Fruit fly (Drosophila melanogaster): ENCODE data around the gene CG31751.

Gene CG31751

DNA sequence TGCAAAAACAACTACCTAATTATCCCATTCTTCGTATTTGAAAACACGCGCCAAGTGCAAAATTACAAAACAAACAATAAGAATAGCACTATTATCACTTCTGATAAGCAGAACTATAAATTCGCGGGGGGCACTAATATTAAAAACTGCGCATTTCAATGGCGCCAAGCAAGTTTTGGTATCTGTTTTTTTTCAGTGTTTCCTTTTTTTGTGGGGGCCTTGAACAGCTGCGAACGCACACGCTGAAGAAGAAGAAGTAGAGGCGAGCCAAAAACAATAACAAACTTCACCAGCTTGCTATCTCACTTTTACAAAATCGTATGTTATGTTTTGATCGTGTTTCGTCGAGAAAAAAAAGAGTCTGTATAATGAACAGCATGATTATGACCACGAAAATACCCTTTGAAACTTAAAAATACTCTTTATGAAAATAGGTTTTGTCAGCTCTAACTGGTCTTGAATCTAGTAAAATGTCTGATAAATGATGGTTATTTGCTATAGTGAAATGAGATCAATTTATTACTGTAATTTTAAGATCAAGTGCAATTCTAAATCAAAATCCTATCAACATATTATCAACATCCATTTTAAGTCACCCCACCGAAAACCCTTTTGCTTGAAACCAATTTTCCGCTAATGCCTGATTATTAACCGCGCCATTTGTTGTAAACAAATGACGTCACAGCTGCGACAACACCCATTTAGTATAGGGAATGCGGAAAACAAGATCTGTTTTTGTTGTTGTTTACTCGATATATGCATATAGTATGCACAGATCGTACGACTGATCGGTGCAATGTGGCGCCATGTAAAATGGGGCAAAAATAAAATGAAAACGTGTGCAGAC lies 17.1 kb downstream of the CG31751 start (continued):
- no peak for TF ChIP-seq schlank (tag; optimal IDR thresholded peaks at IDR 0.05)
- TF ChIP-seq Rx (GFP tag; IDR thresholded peaks at IDR 0.05), result peak; percentile 52
- TF ChIP-seq stc (GFP tag; IDR thresholded peaks at IDR 0.05), result peak; percentile 33
- peak; percentile 46 for TF ChIP-seq grau (tag; optimal IDR thresholded peaks at IDR 0.05)
- no peak for TF ChIP-seq CG7963 (GFP tag; IDR thresholded peaks at IDR 0.05; ENCODE audit: partially characterized antibody)
- peak; percentile 54; the same call in 1 of the 2 replicates for TF ChIP-seq sisA (GFP tag; IDR thresholded peaks at IDR 0.05)
- TF ChIP-seq CG13296 (GFP tag; optimal IDR thresholded peaks at IDR 0.05), result peak; percentile 72
- peak; percentile 12 for TF ChIP-seq btn (GFP tag; optimal IDR thresholded peaks at IDR 0.05)
- peak; percentile 5 for TF ChIP-seq CG16815 (GFP tag; optimal IDR thresholded peaks at IDR 0.05)
- TF ChIP-seq NfI (GFP tag; optimal IDR thresholded peaks at IDR 0.05), result peak; percentile 77
- peak; percentile 48 for TF ChIP-seq Blimp-1 (GFP tag; optimal IDR thresholded peaks at IDR 0.05)
- peak; percentile 63 for TF ChIP-seq row (GFP tag; IDR thresholded peaks at IDR 0.05)
- peak; percentile 38 for TF ChIP-seq CG3163 (GFP tag; optimal IDR thresholded peaks at IDR 0.05)
- TF ChIP-seq Scr (GFP tag; IDR thresholded peaks at IDR 0.05; ENCODE audit: partially characterized antibody), result 0 out of 2 replicates have a peak, but pooled peaks have one; percentile 12
- no peak; the same call in 1 of the 2 replicates for TF ChIP-seq sim (GFP tag; IDR thresholded peaks at IDR 0.05)
- no peak for TF ChIP-seq yki (optimal IDR thresholded peaks at IDR 0.05)
- peak; percentile 53 for TF ChIP-seq CG32772 (GFP tag; IDR thresholded peaks at IDR 0.05)
- no peak for TF ChIP-seq sc (optimal IDR thresholded peaks at IDR 0.05)
- no peak for TF ChIP-seq sc (GFP tag; optimal IDR thresholded peaks at IDR 0.05)
- TF ChIP-seq CG4820 (GFP tag; optimal IDR thresholded peaks at IDR 0.05), result peak; percentile 39
- TF ChIP-seq kah (GFP tag; optimal IDR thresholded peaks at IDR 0.05), result no peak
- TF ChIP-seq MESR4 (GFP tag; optimal IDR thresholded peaks at IDR 0.05), result peak; percentile 6
- peak; percentile 78 for TF ChIP-seq Aef1 (GFP tag; IDR thresholded peaks at IDR 0.05)
- no peak for TF ChIP-seq CG8765 (GFP tag; IDR thresholded peaks at IDR 0.05)
- peak; percentile 61 for TF ChIP-seq CG4730 (GFP tag; IDR thresholded peaks at IDR 0.05)
- no peak for TF ChIP-seq fd64A (GFP tag; optimal IDR thresholded peaks at IDR 0.05)
- TF ChIP-seq kni (GFP tag; optimal IDR thresholded peaks at IDR 0.05), result no peak
- no peak for TF ChIP-seq wek (GFP tag; optimal IDR thresholded peaks at IDR 0.05)
- 0 out of 3 replicates have a peak, but pooled peaks have one; percentile 62 for TF ChIP-seq ase (GFP tag; IDR thresholded peaks at IDR 0.05)
- no peak for TF ChIP-seq CG5245 (GFP tag; optimal IDR thresholded peaks at IDR 0.05)
- TF ChIP-seq twi (tag; optimal IDR thresholded peaks at IDR 0.05), result no peak
- TF ChIP-seq CG3847 (GFP tag; IDR thresholded peaks at IDR 0.05), result 0 out of 2 replicates have a peak, but pooled peaks have one; percentile 13
- TF ChIP-seq PHDP (tag; optimal IDR thresholded peaks at IDR 0.05), result peak; percentile 50
- TF ChIP-seq Kr (GFP tag; optimal IDR thresholded peaks at IDR 0.05), result no peak
- TF ChIP-seq Poxn (GFP tag; IDR thresholded peaks at IDR 0.05), result no peak
- TF ChIP-seq Dll (GFP tag; IDR thresholded peaks at IDR 0.05; ENCODE audit: partially characterized antibody), result no peak
- TF ChIP-seq Hey (tag; optimal IDR thresholded peaks at IDR 0.05), result no peak
- peak; percentile 74 for TF ChIP-seq mirr (GFP tag; optimal IDR thresholded peaks at IDR 0.05)
- TF ChIP-seq CG13775 (GFP tag; optimal IDR thresholded peaks at IDR 0.05), result peak; percentile 55
- TF ChIP-seq CG13123 (GFP tag; optimal IDR thresholded peaks at IDR 0.05), result peak; percentile 48
- peak; percentile 44 for TF ChIP-seq az2 (GFP tag; optimal IDR thresholded peaks at IDR 0.05)
- no peak for TF ChIP-seq Dip2 (GFP tag; IDR thresholded peaks at IDR 0.05)
- TF ChIP-seq CG12744 (GFP tag; optimal IDR thresholded peaks at IDR 0.05), result peak; percentile 42
- TF ChIP-seq CG10462 (GFP tag; optimal IDR thresholded peaks at IDR 0.05), result no peak
- TF ChIP-seq CG7372 (GFP tag; IDR thresholded peaks at IDR 0.05), result no peak
- peak; percentile 55 for TF ChIP-seq fu2 (GFP tag; optimal IDR thresholded peaks at IDR 0.05)
- TF ChIP-seq da (GFP tag; optimal IDR thresholded peaks at IDR 0.05), result no peak
- no peak for TF ChIP-seq gfzf (GFP tag; optimal IDR thresholded peaks at IDR 0.05)
- TF ChIP-seq slbo (GFP tag; IDR thresholded peaks at IDR 0.05), result peak; percentile 73
- TF ChIP-seq CG14965 (GFP tag; optimal IDR thresholded peaks at IDR 0.05; ENCODE audit: borderline replicate concordance), result no peak

Data from whole organism, embryonic.